Fruit fly (Drosophila melanogaster) whole organism, prepupa: Measurements from ENCODE around the gene ind.

Source experiments
- CG10631 ChIP-seq: fragments of 200-800 bp; sonication (Bioruptor generic); optimal IDR thresholded peaks from 2 replicates; lab custom pipeline; 2016; ENCODE audit warnings: missing biosample characterization, missing genetic modification characterization
- CG11902 ChIP-seq: fragments of 200-800 bp; sonication (Bioruptor generic); optimal IDR thresholded peaks from 3 replicates; lab custom pipeline; 2016; ENCODE audit warnings: missing biosample characterization, missing genetic modification characterization
- CG15336 ChIP-seq: fragments of 200-800 bp; sonication (Bioruptor generic); IDR thresholded peaks from 2 replicates; pipeline ENCODE4 v1.3.6; 2022; ENCODE audit warnings: missing biosample characterization, missing genetic modification characterization
- CG1621 ChIP-seq: fragments of 200-800 bp; sonication (Bioruptor generic); optimal IDR thresholded peaks from 3 replicates; lab custom pipeline; 2018; ENCODE audit warnings: missing biosample characterization, mild to moderate bottlenecking, missing genetic modification characterization
- CG16779 ChIP-seq: fragments of 200-800 bp; sonication (Bioruptor generic); optimal IDR thresholded peaks from 3 replicates; lab custom pipeline; 2017; ENCODE audit warnings: missing biosample characterization, mild to moderate bottlenecking, missing genetic modification characterization
- CG32006 ChIP-seq: fragments of 200-800 bp; sonication (Bioruptor generic); optimal IDR thresholded peaks from 3 replicates; lab custom pipeline; 2017; ENCODE audit warnings: missing biosample characterization, mild to moderate bottlenecking, missing genetic modification characterization
- CG4318 ChIP-seq: fragments of 200-800 bp; sonication (Bioruptor generic); optimal IDR thresholded peaks from 3 replicates; lab custom pipeline; 2017; ENCODE audit warnings: missing biosample characterization, mild to moderate bottlenecking, missing genetic modification characterization
- CG6163 ChIP-seq: fragments of 200-800 bp; sonication (Bioruptor generic); IDR thresholded peaks from 3 replicates; pipeline ENCODE4 v1.3.6; 2022; ENCODE audit warnings: missing biosample characterization, missing genetic modification characterization
- CG6276 ChIP-seq: fragments of 200-800 bp; sonication (Bioruptor generic); optimal IDR thresholded peaks from 2 replicates; lab custom pipeline; 2017; ENCODE audit warnings: missing biosample characterization, mild to moderate bottlenecking, missing genetic modification characterization
- CG6808 ChIP-seq: fragments of 200-800 bp; sonication (Bioruptor generic); optimal IDR thresholded peaks from 3 replicates; lab custom pipeline; 2017; ENCODE audit warnings: missing biosample characterization, missing genetic modification characterization, mild to moderate bottlenecking, moderate library complexity, missing genetic modification reagents
- CG6854 ChIP-seq: fragments of 200-800 bp; sonication (Bioruptor generic); optimal IDR thresholded peaks from 2 replicates; lab custom pipeline; 2017; ENCODE audit warnings: missing biosample characterization, mild to moderate bottlenecking, missing genetic modification characterization
- CG7368 ChIP-seq: fragments of 200-800 bp; sonication (Bioruptor generic); optimal IDR thresholded peaks from 3 replicates; lab custom pipeline; 2016; ENCODE audit warnings: missing biosample characterization, missing genetic modification characterization
- CG8119 ChIP-seq: fragments of 200-800 bp; sonication (Bioruptor generic); IDR thresholded peaks from 3 replicates; pipeline ENCODE4 v1.3.6; 2022; ENCODE audit warnings: missing biosample characterization, missing genetic modification characterization
- CG8319 ChIP-seq: fragments of 200-800 bp; sonication (Bioruptor generic); optimal IDR thresholded peaks from 3 replicates; lab custom pipeline; 2016; ENCODE audit warnings: missing biosample characterization, missing genetic modification characterization
- CG8632 ChIP-seq: fragments of 200-800 bp; sonication (Bioruptor generic); optimal IDR thresholded peaks from 3 replicates; lab custom pipeline; 2016; ENCODE audit warnings: missing biosample characterization, missing genetic modification characterization
- CG9139 ChIP-seq: fragments of 200-800 bp; sonication (Bioruptor generic); optimal IDR thresholded peaks from 3 replicates; lab custom pipeline; 2017; ENCODE audit warnings: missing biosample characterization, mild to moderate bottlenecking, missing genetic modification characterization
- Eip78C ChIP-seq: fragments of 200-800 bp; sonication (Bioruptor generic); peaks from one replicate; lab custom pipeline; 2016; ENCODE audit warnings: missing biosample characterization, missing genetic modification characterization
- Eip93F ChIP-seq: fragments of 200-800 bp; sonication (Bioruptor generic); optimal IDR thresholded peaks from 2 replicates; lab custom pipeline; 2016; ENCODE audit warnings: missing biosample characterization, mild to moderate bottlenecking, missing genetic modification characterization
- Ets21C ChIP-seq: fragments of 200-800 bp; sonication (Bioruptor generic); optimal IDR thresholded peaks from 3 replicates; lab custom pipeline; 2016; ENCODE audit warnings: missing biosample characterization, missing genetic modification characterization
- Ets96B ChIP-seq: fragments of 200-800 bp; optimal IDR thresholded peaks from 2 replicates; lab custom pipeline; 2019; ENCODE audit warnings: missing biosample characterization, mild to moderate bottlenecking, missing genetic modification characterization, moderate library complexity
- Hr38 ChIP-seq: sonication (Bioruptor generic); optimal IDR thresholded peaks from 2 replicates; lab custom pipeline; 2016; ENCODE audit warnings: missing biosample characterization, missing genetic modification characterization
- Lpt ChIP-seq: fragments of 200-800 bp; sonication (Bioruptor generic); optimal IDR thresholded peaks from 3 replicates; lab custom pipeline; 2016; ENCODE audit warnings: missing biosample characterization, missing genetic modification characterization
- Met ChIP-seq: fragments of 200-800 bp; sonication (Bioruptor generic); optimal IDR thresholded peaks from 3 replicates; lab custom pipeline; 2016; ENCODE audit warnings: missing biosample characterization, missing genetic modification characterization
- OdsH ChIP-seq: fragments of 200-800 bp; sonication (Bioruptor generic); optimal IDR thresholded peaks from 3 replicates; lab custom pipeline; 2016; ENCODE audit warnings: missing biosample characterization, missing genetic modification characterization
- Smox ChIP-seq: fragments of 200-800 bp; sonication (Bioruptor generic); optimal IDR thresholded peaks from 3 replicates; lab custom pipeline; 2016; ENCODE audit warnings: missing biosample characterization, missing genetic modification characterization
- Sox102F ChIP-seq: fragments of 200-800 bp; sonication (Bioruptor generic); optimal IDR thresholded peaks from 2 replicates; lab custom pipeline; 2016; ENCODE audit warnings: missing biosample characterization, mild to moderate bottlenecking, missing genetic modification characterization
- Sox14 ChIP-seq: fragments of 200-800 bp; sonication (Bioruptor generic); optimal IDR thresholded peaks from 3 replicates; lab custom pipeline; 2016; ENCODE audit warnings: missing biosample characterization, missing genetic modification characterization
- achi ChIP-seq: fragments of 200-800 bp; sonication (Bioruptor generic); optimal IDR thresholded peaks from 3 replicates; lab custom pipeline; 2016; ENCODE audit warnings: missing biosample characterization, missing genetic modification characterization
- acj6 ChIP-seq: fragments of 200-800 bp; sonication (Bioruptor generic); optimal IDR thresholded peaks from 3 replicates; lab custom pipeline; 2016; ENCODE audit warnings: missing biosample characterization, missing genetic modification characterization
- dac ChIP-seq: fragments of 200-800 bp; sonication (Bioruptor generic); optimal IDR thresholded peaks from 2 replicates; lab custom pipeline; 2017; ENCODE audit warnings: missing biosample characterization, mild to moderate bottlenecking, missing genetic modification characterization
- dsx ChIP-seq: fragments of 200-800 bp; optimal IDR thresholded peaks from 3 replicates; lab custom pipeline; 2019; ENCODE audit warnings: missing biosample characterization, mild to moderate bottlenecking, missing genetic modification characterization, moderate library complexity; ENCODE audit not compliant: poor library complexity, severe bottlenecking
- esn ChIP-seq: fragments of 200-800 bp; sonication (Bioruptor generic); optimal IDR thresholded peaks from 2 replicates; lab custom pipeline; 2016; ENCODE audit warnings: missing biosample characterization, mild to moderate bottlenecking, missing genetic modification characterization, moderate library complexity
- fd59A ChIP-seq: fragments of 200-800 bp; sonication (Bioruptor generic); optimal IDR thresholded peaks from 2 replicates; lab custom pipeline; 2017; ENCODE audit warnings: missing biosample characterization, mild to moderate bottlenecking, missing genetic modification characterization, missing genetic modification reagents
- fd85E ChIP-seq: fragments of 200-800 bp; sonication (Bioruptor generic); optimal IDR thresholded peaks from 3 replicates; lab custom pipeline; 2016; ENCODE audit warnings: missing biosample characterization, missing genetic modification characterization
- fkh ChIP-seq: fragments of 200-800 bp; sonication (Bioruptor generic); optimal IDR thresholded peaks from 3 replicates; lab custom pipeline; 2017; ENCODE audit warnings: missing biosample characterization, mild to moderate bottlenecking, missing genetic modification characterization, moderate library complexity
- net ChIP-seq: fragments of 200-800 bp; sonication (Bioruptor generic); optimal IDR thresholded peaks from 3 replicates; lab custom pipeline; 2016; ENCODE audit warnings: missing biosample characterization, missing genetic modification characterization
- salr ChIP-seq, 2 experiments: fragments of 200-800 bp; sonication (Bioruptor generic); optimal IDR thresholded peaks; 3 replicates each; lab custom pipeline; 2016 to 2018; ENCODE audit warnings: missing biosample characterization in 2 of 2, missing genetic modification characterization in 2 of 2, mild to moderate bottlenecking in 1 of 2
- spab ChIP-seq: fragments of 200-800 bp; sonication (Bioruptor generic); optimal IDR thresholded peaks from 2 replicates; lab custom pipeline; 2017; ENCODE audit warnings: missing biosample characterization, mild to moderate bottlenecking, missing genetic modification characterization, missing genetic modification reagents
- ss ChIP-seq, 2 experiments: fragments of 200-800 bp; sonication (Bioruptor generic); optimal IDR thresholded peaks; 2 replicates in 1 of 2; 3 replicates in 1 of 2; lab custom pipeline; 2017 to 2018; ENCODE audit warnings: mild to moderate bottlenecking in 2 of 2, missing biosample characterization in 2 of 2, missing genetic modification characterization in 2 of 2, moderate library complexity in 1 of 2
- svp ChIP-seq: fragments of 200-800 bp; sonication (Bioruptor generic); peaks from one replicate; lab custom pipeline; 2016; ENCODE audit warnings: missing biosample characterization, missing genetic modification characterization
- topi ChIP-seq: fragments of 200-800 bp; sonication (Bioruptor generic); optimal IDR thresholded peaks from 3 replicates; lab custom pipeline; 2016; ENCODE audit warnings: missing biosample characterization, missing genetic modification characterization
- vri ChIP-seq: fragments of 200-800 bp; sonication (Bioruptor generic); optimal IDR thresholded peaks from 3 replicates; lab custom pipeline; 2016; ENCODE audit warnings: missing biosample characterization, mild to moderate bottlenecking, missing genetic modification characterization

Gene ind

DNA sequence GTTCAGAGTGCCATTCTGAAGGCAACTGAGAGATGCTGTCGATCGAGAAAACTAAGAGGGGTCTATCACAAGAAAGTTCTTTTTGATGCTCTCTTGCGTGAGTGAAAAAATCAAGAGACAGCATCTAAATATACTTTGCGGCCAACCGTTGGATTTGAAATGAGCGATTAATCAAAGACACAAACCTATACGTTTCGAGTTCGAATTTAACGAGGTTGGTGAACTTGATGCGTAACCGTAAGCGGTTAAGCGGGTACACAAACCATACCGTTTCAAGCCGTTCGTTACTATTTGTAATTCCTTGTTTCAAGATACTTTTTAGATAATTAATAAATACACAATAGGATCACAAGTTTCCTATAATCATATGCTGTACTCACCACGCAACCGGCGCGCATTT is 28.4 kb upstream of the ind start:
- TF ChIP-seq esn (GFP tag; lab: Kevin White, UChicago): no peak
- no peak for TF ChIP-seq fd59A
- TF ChIP-seq Ets21C (GFP tag; lab: Kevin White, UChicago): no peak
- no peak for TF ChIP-seq CG6163 (GFP tag; lab: Robert Waterston, UW)
- no peak for TF ChIP-seq Met (GFP tag; lab: Kevin White, UChicago)
- TF ChIP-seq CG10631: no peak
- no peak for TF ChIP-seq achi (GFP tag; lab: Kevin White, UChicago)
- no peak for TF ChIP-seq CG7368 (GFP tag; lab: Kevin White, UChicago)
- no peak for TF ChIP-seq CG16779 (tag; lab: Kevin White, UChicago)
- no peak for TF ChIP-seq svp (GFP tag; lab: Kevin White, UChicago)
- TF ChIP-seq CG8119 (GFP tag; lab: Robert Waterston, UW): no peak
- TF ChIP-seq dsx: no peak
- no peak for TF ChIP-seq Sox102F (GFP tag; lab: Kevin White, UChicago)
- TF ChIP-seq, all 60 proteins: peak for 0

DNA sequence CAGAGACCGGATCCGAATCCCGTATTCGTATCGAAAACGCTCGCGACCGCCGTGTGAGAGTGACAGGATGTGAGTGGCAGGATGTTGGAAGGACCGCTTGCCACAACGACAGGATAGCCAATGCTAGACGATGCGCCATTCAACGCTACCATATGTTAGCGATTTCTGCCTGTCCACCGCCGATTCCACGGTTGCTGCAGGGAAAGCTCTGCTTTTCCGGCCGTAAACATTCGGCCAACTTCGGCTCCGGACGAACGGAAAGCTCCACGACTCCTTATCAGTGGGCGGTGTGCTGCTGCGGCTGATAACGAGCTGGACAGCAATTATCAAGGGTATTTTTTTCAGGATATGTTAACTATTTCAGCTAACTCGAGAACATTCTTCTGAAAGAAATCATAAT is 21.2 kb upstream of the ind start, which contains the start of gene Sytbeta:
Gene Sytbeta (minus strand): TSS at position 101 of the 400 bp plus-strand sequence.
- TF ChIP-seq Eip78C (GFP tag; lab: Kevin White, UChicago) (no peak), CG15336 (GFP tag; lab: Robert Waterston, UW) (no peak), CG6163 (GFP tag; lab: Robert Waterston, UW) (no peak), Smox (no peak), OdsH (GFP tag; lab: Kevin White, UChicago) (no peak), CG6276 (no peak), Eip93F (no peak), Lpt (no peak), ss (GFP tag; optimal IDR thresholded peaks at IDR 0.05; lab: Kevin White, UChicago) (no peak), dsx (no peak), dac (GFP tag; lab: Kevin White, UChicago) (no peak), fkh (GFP tag; lab: Kevin White, UChicago) (no peak), net (GFP tag; lab: Kevin White, UChicago) (no peak), Sox14 (GFP tag; lab: Kevin White, UChicago) (no peak), Sox102F (GFP tag; lab: Kevin White, UChicago) (no peak), fd59A (no peak), CG32006 (no peak), topi (GFP tag; lab: Kevin White, UChicago) (no peak), CG11902 (no peak)

DNA sequence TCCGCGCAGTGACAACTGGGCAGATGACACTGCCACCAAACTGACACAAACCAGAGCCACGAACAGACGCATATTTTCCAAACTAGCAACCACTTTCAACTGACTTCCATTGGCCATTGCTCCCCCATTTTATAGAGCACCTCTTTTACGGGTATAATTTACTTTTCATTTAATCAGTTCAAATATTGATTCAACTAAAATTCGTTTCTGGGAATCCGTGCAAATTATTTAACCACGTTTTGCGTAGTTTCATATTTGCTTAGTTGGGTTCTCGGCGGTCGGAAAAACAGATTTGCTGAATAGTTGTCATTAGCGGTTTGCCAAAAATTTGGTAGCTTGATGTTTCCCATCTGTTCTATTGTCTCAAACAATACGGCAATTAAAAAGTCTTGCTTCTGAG is 17.9 kb upstream of the ind start, which contains the start of gene CG13460:
Gene CG13460 (minus strand): TSS at position 101 of the 400 bp plus-strand sequence.
- TF ChIP-seq CG8319 (no peak), svp (GFP tag; lab: Kevin White, UChicago) (no peak), salr (GFP tag; optimal IDR thresholded peaks at IDR 0.05; lab: Kevin White, UChicago) (no peak), esn (GFP tag; lab: Kevin White, UChicago) (no peak), CG8632 (GFP tag; lab: Kevin White, UChicago) (no peak), Hr38 (GFP tag; lab: Kevin White, UChicago) (no peak), CG15336 (GFP tag; lab: Robert Waterston, UW) (no peak), CG11902 (no peak), CG6854 (GFP tag; lab: Kevin White, UChicago) (no peak)

DNA sequence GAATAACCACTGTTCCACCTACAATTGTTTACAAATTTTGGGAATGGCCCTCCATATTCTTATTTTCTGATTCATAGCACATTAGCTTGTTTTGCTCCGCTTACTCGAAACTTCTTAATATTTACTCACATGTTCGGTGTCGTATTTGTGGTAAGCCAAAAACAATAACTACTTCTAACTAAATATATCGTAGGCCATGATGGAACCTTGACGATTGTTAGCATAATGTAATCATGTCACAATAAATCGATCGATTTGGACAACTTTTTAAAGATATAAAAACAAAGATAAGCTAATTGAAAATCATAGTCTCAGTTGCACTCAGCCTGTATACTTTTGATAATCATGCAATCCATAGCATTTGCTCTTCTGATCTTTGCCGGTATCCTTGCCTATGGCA is 10.8 kb upstream of the ind start, which contains the start of gene EAChm:
Gene EAChm (plus strand): TSS at position 301 of the 400 bp plus-strand sequence.
- TF ChIP-seq achi (GFP tag; lab: Kevin White, UChicago) (no peak), CG4318 (GFP tag; lab: Kevin White, UChicago) (no peak), CG1621 (tag; lab: Kevin White, UChicago) (no peak), spab (GFP tag; lab: Kevin White, UChicago) (no peak), esn (GFP tag; lab: Kevin White, UChicago) (no peak), Ets96B (tag; lab: Kevin White, UChicago) (no peak), vri (GFP tag; lab: Kevin White, UChicago) (no peak), CG6808 (GFP tag; lab: Kevin White, UChicago) (no peak), Met (GFP tag; lab: Kevin White, UChicago) (no peak), OdsH (GFP tag; lab: Kevin White, UChicago) (no peak), CG9139 (no peak), acj6 (no peak), fd85E (GFP tag; lab: Kevin White, UChicago) (no peak)
